Worm (Caenorhabditis elegans): Measurements from ENCODE around the gene F55G11.7.

F55G11.7 gene

DNA sequence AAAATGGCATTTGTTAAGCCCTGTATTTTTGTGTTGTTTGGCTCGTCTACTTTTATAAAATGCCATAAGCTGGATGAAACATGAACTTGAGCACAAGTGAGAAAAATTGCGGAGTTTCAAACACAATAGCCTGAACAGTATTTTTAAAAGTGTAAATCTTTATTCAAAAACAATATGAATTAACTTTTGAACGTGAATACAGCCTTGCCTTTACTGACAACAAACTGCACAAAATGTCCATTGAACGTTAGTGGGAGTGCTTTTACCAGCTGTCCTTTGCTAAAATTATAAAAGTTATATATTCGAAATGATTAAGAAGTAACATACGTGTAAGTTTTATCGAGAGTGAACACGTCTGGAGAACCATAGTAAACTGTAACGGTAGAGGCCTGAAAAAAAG, 7.1 kb downstream of the F55G11.7 start:
- TF ChIP-seq fkh-6 (tag; optimal IDR thresholded peaks at IDR 0.05): no peak
- no peak for TF ChIP-seq ceh-30 (tag; optimal IDR thresholded peaks at IDR 0.05)
- no peak for TF ChIP-seq pax-1 (tag; optimal IDR thresholded peaks at IDR 0.05)
- TF ChIP-seq C38D4.7 (GFP tag; optimal IDR thresholded peaks at IDR 0.05): no peak
- no peak for TF ChIP-seq ceh-22 (tag; optimal IDR thresholded peaks at IDR 0.05)
- TF ChIP-seq elt-2 (tag; optimal IDR thresholded peaks at IDR 0.05): no peak
- TF ChIP-seq mec-3 (tag; optimal IDR thresholded peaks at IDR 0.05; ENCODE audit: borderline replicate concordance): no peak
- TF ChIP-seq elt-4 (tag; optimal IDR thresholded peaks at IDR 0.05): no peak
- no peak for TF ChIP-seq nfya-1 (tag; optimal IDR thresholded peaks at IDR 0.05)
- no peak for TF ChIP-seq ama-1 (optimal IDR thresholded peaks at IDR 0.05)
- TF ChIP-seq hlh-30 (tag; optimal IDR thresholded peaks at IDR 0.05; ENCODE audit: insufficient read depth): no peak
- TF ChIP-seq sdc-2 (tag; optimal IDR thresholded peaks at IDR 0.05): no peak

ce11 chrIV:12969141-12969540, 8.9 kb downstream of the F55G11.7 start, which contains the start of gene F55G11.2:
Gene F55G11.2 (minus strand): TSS chrIV:12969289.
- no peak for TF ChIP-seq fax-1 (tag; optimal IDR thresholded peaks at IDR 0.05)
- TF ChIP-seq eyg-1 (tag; optimal IDR thresholded peaks at IDR 0.05): no peak
- TF ChIP-seq pha-2 (tag; optimal IDR thresholded peaks at IDR 0.05): no peak
- TF ChIP-seq ceh-14 (tag; optimal IDR thresholded peaks at IDR 0.05): no peak
- no peak for TF ChIP-seq madf-2 (tag; optimal IDR thresholded peaks at IDR 0.05)
- no peak for TF ChIP-seq lin-11 (tag; optimal IDR thresholded peaks at IDR 0.05)
- TF ChIP-seq sdc-2 (tag; optimal IDR thresholded peaks at IDR 0.05): no peak
- TF ChIP-seq unc-86 (tag; optimal IDR thresholded peaks at IDR 0.05): no peak
- TF ChIP-seq ahr-1 (tag; optimal IDR thresholded peaks at IDR 0.05): no peak

DNA sequence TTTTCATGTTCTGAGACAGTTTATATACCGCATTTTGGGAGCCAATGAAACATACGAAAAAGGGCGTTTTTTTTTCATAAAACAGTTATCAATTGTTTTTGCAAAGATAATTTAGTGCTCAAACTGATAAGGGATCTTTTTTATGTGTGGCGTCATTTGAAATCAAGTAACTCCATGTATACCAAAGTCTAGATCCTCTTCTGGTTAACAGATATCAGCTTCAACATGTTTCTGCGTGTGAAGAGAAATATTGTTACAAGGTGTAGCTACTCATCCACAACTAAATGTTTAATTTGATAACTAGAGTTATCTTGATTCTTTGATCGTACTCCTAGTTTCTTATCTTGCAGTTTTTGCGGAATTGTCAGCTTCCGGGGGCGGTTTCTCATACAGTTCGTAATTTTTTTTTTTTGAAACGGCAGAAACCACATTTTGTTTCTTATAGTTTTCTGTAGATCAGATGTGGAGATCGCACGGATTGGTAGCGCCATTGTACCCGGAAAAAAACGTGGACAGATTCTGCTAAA, 11.8 kb downstream of the F55G11.7 start:
- TF ChIP-seq hlh-30 (tag; optimal IDR thresholded peaks at IDR 0.05; ENCODE audit: insufficient read depth): no peak
- TF ChIP-seq elt-2 (tag; optimal IDR thresholded peaks at IDR 0.05): peak; percentile 77

ce11 chrIV:12972780-12973179, 12.5 kb downstream of the F55G11.7 start:
- no peak for TF ChIP-seq tbx-7 (tag; optimal IDR thresholded peaks at IDR 0.05)

ce11 chrIV:12973336-12973735, 13.1 kb downstream of the F55G11.7 start, which contains the start of gene F55G11.4:
Gene F55G11.4 (plus strand): TSS chrIV:12973624.
- TF ChIP-seq Y22D7AL.16 (tag; optimal IDR thresholded peaks at IDR 0.05): no peak
- no peak for TF ChIP-seq ceh-48 (tag; optimal IDR thresholded peaks at IDR 0.05)
- TF ChIP-seq ceh-2 (tag; optimal IDR thresholded peaks at IDR 0.05): no peak
- no peak for TF ChIP-seq nfya-1 (tag; optimal IDR thresholded peaks at IDR 0.05)
- TF ChIP-seq elt-2 (tag; optimal IDR thresholded peaks at IDR 0.05): peak; percentile 64

- TF ChIP-seq K02D7.2 (tag; optimal IDR thresholded peaks at IDR 0.05) (no peak), ama-1 (optimal IDR thresholded peaks at IDR 0.05) (no peak), ceh-6 (GFP tag; optimal IDR thresholded peaks at IDR 0.05) (no peak), ets-4 (tag; optimal IDR thresholded peaks at IDR 0.05) (no peak), ceh-34 (tag; optimal IDR thresholded peaks at IDR 0.05) (no peak), hlh-15 (tag; optimal IDR thresholded peaks at IDR 0.05) (no peak), ceh-19 (GFP tag; optimal IDR thresholded peaks at IDR 0.05) (no peak), hlh-30 (tag; optimal IDR thresholded peaks at IDR 0.05; ENCODE audit: insufficient read depth) (no peak), tbx-2 (tag; optimal IDR thresholded peaks at IDR 0.05) (no peak), lim-6 (tag; optimal IDR thresholded peaks at IDR 0.05) (no peak), pqm-1 (tag; optimal IDR thresholded peaks at IDR 0.05) (no peak), fax-1 (tag; optimal IDR thresholded peaks at IDR 0.05) (no peak), ceh-48 (tag; optimal IDR thresholded peaks at IDR 0.05) (no peak), ceh-31 (tag; optimal IDR thresholded peaks at IDR 0.05) (no peak), odd-2 (tag; optimal IDR thresholded peaks at IDR 0.05) (no peak), C38D4.7 (GFP tag; optimal IDR thresholded peaks at IDR 0.05) (no peak), dmd-4 (tag; optimal IDR thresholded peaks at IDR 0.05; ENCODE audit: borderline replicate concordance) (no peak), pros-1 (tag; optimal IDR thresholded peaks at IDR 0.05) (no peak), elt-2 (tag; optimal IDR thresholded peaks at IDR 0.05) (no peak)
These were observed 15.7 kb downstream of the F55G11.7 start, which contains the start of gene dod-17 for ce11 chrIV:12975981-12976380. Gene dod-17 (plus strand): TSS chrIV:12976303.

Measured in whole organism, late embryonic.